Fruit fly (Drosophila melanogaster): ENCODE results near the gene Atac3.

Atac3 gene

dm6 chr3L:294841-295408, 32.9 kb downstream of the Atac3 start (continued):
- TF ChIP-seq inv (GFP tag; IDR thresholded peaks at IDR 0.05; ENCODE audit: partially characterized antibody) (no peak), luna (GFP tag; optimal IDR thresholded peaks at IDR 0.05) (no peak), Ets65A (GFP tag) (no peak), CG18619 (GFP tag; optimal IDR thresholded peaks at IDR 0.05) (no peak), CG17359 (tag; optimal IDR thresholded peaks at IDR 0.05) (no peak), fd96Cb (tag; optimal IDR thresholded peaks at IDR 0.05) (no peak), CG13287 (GFP tag; IDR thresholded peaks at IDR 0.05; ENCODE audit: partially characterized antibody) (no peak), Ravus (GFP tag; IDR thresholded peaks at IDR 0.05) (no peak), CG11504 (tag; optimal IDR thresholded peaks at IDR 0.05) (peak; percentile 40), Poxn (GFP tag; IDR thresholded peaks at IDR 0.05) (no peak), CG34376 (GFP tag; optimal IDR thresholded peaks at IDR 0.05) (no peak), ERR (GFP tag; optimal IDR thresholded peaks at IDR 0.05) (no peak), tap (tag; optimal IDR thresholded peaks at IDR 0.05) (no peak), dan (GFP tag; IDR thresholded peaks at IDR 0.05) (no peak), CG14441 (GFP tag; IDR thresholded peaks at IDR 0.05) (no peak), Sox100B (GFP tag; optimal IDR thresholded peaks at IDR 0.05) (no peak), gfzf (GFP tag; optimal IDR thresholded peaks at IDR 0.05) (no peak), hth (optimal IDR thresholded peaks at IDR 0.05) (no peak), danr (GFP tag; IDR thresholded peaks at IDR 0.05) (no peak), Taf1 (GFP tag; IDR thresholded peaks at IDR 0.05) (no peak), CG31224 (GFP tag; IDR thresholded peaks at IDR 0.05) (no peak), CG5953 (GFP tag; IDR thresholded peaks at IDR 0.05) (no peak), mld (GFP tag; IDR thresholded peaks at IDR 0.05; ENCODE audit: partially characterized antibody) (no peak), grau (tag; optimal IDR thresholded peaks at IDR 0.05) (peak; percentile 25), bowl (GFP tag; IDR thresholded peaks at IDR 0.05) (no peak), ash1 (GFP tag; optimal IDR thresholded peaks at IDR 0.05) (no peak), CG14710 (tag; optimal IDR thresholded peaks at IDR 0.05) (peak; percentile 70), trem (tag; optimal IDR thresholded peaks at IDR 0.05) (peak; percentile 36), CTCF (GFP tag; optimal IDR thresholded peaks at IDR 0.05) (no peak), CG4617 (GFP tag; optimal IDR thresholded peaks at IDR 0.05; ENCODE audit: borderline replicate concordance) (no peak), Xrp1 (GFP tag; IDR thresholded peaks at IDR 0.05) (peak; percentile 49; the same call in 1 of the 2 replicates), seq (GFP tag; IDR thresholded peaks at IDR 0.05) (no peak), corto (GFP tag; optimal IDR thresholded peaks at IDR 0.05) (no peak), kah (GFP tag; optimal IDR thresholded peaks at IDR 0.05) (peak; percentile 15), aop (GFP tag; IDR thresholded peaks at IDR 0.05) (no peak), otp (GFP tag; IDR thresholded peaks at IDR 0.05) (no peak), ab (GFP tag; optimal IDR thresholded peaks at IDR 0.05) (no peak), p53 (GFP tag; optimal IDR thresholded peaks at IDR 0.05) (no peak), CG3065 (GFP tag; optimal IDR thresholded peaks at IDR 0.05) (no peak), Ets97D (GFP tag; optimal IDR thresholded peaks at IDR 0.05) (no peak), CG32767 (GFP tag; IDR thresholded peaks at IDR 0.05) (no peak), CG8290 (GFP tag; optimal IDR thresholded peaks at IDR 0.05) (no peak), CG8290 (tag; optimal IDR thresholded peaks at IDR 0.05) (no peak), CG13624 (GFP tag; optimal IDR thresholded peaks at IDR 0.05) (no peak), CG15601 (tag; optimal IDR thresholded peaks at IDR 0.05) (peak; percentile 54), CG7839 (tag; optimal IDR thresholded peaks at IDR 0.05) (no peak), fu2 (GFP tag; optimal IDR thresholded peaks at IDR 0.05) (no peak), nmo (GFP tag; optimal IDR thresholded peaks at IDR 0.05) (peak; percentile 71), sens (GFP tag) (peak; percentile 91), Hmx (GFP tag; optimal IDR thresholded peaks at IDR 0.05) (no peak), Optix (GFP tag; IDR thresholded peaks at IDR 0.05) (peak; percentile 31; the same call in 1 of the 3 replicates), Opbp (GFP tag; IDR thresholded peaks at IDR 0.05; ENCODE audit: partially characterized antibody) (no peak), sisA (GFP tag; IDR thresholded peaks at IDR 0.05) (no peak)
